Worm (Caenorhabditis elegans) whole organism, late embryonic: ENCODE data around the gene bli-6.

Experiments
- ama-1 ChIP-seq: fragments of 150-350 bp; optimal IDR thresholded peaks from 2 replicates; lab custom pipeline; 2014
- ceh-14 ChIP-seq: sonication (generic microtip); optimal IDR thresholded peaks from 2 replicates; lab custom pipeline; 2016; ENCODE audit warnings: missing genotype, missing genetic modification characterization, missing compliant biosample characterization
- dve-1 ChIP-seq: sonication (generic microtip); optimal IDR thresholded peaks from 2 replicates; lab custom pipeline; 2017; ENCODE audit warnings: antibody characterized with exemption, mild to moderate bottlenecking, missing genetic modification characterization, missing compliant biosample characterization
- eyg-1 ChIP-seq: sonication (generic microtip); optimal IDR thresholded peaks from 2 replicates; lab custom pipeline; 2016; ENCODE audit warnings: missing genotype, missing genetic modification characterization, missing compliant biosample characterization
- pha-4 ChIP-seq: fragments of 150-350 bp; optimal IDR thresholded peaks from 2 replicates; lab custom pipeline; 2018; ENCODE audit warnings: missing biosample characterization, missing genetic modification reagents, missing genetic modification characterization
- tbx-2 ChIP-seq: sonication (generic microtip); optimal IDR thresholded peaks from 2 replicates; lab custom pipeline; 2016; ENCODE audit warnings: missing genetic modification characterization, missing compliant biosample characterization

DNA sequence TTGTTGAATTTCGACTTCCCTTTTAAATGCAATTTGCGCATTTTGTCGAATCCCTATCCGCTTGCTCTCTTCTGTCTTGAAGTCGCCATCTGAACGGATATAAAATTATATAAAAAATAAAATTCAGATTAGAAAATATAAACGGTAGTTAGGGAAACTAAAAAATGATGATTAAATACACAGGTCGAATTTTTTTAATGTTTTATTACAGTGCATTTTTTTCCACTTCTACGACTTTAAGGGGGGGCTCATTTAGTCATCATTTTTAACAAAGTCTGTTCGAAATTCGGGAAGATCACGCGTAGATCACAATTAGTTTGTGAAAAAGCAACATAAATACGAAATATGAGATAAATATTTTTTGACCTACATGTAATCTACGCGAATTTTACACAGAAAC lies 34.0 kb upstream of the bli-6 start, which contains the start of gene Y73B6BL.14:
- no peak for TF ChIP-seq ama-1 (lab: Kevin White, UChicago)
- no peak for TF ChIP-seq pha-4 (tag; lab: Kevin White, UChicago)
- TF ChIP-seq ceh-14 (tag; lab: Kevin White, UChicago) = no peak
- TF ChIP-seq dve-1 (tag; lab: Kevin White, UChicago) = no peak
- TF ChIP-seq eyg-1 (tag; lab: Kevin White, UChicago) = no peak
- TF ChIP-seq tbx-2 (tag; lab: Kevin White, UChicago) = no peak
